Worm (Caenorhabditis elegans): Measurements from ENCODE around the gene F14D7.2.

- TF ChIP-seq skn-1 (tag; optimal IDR thresholded peaks at IDR 0.05) (no peak), nhr-25 (tag; optimal IDR thresholded peaks at IDR 0.05; ENCODE audit: borderline replicate concordance, insufficient read depth) (no peak)
These were observed 23.0 kb upstream of the F14D7.2 start, which contains the start of gene F47B8.2 for ce11 chrV:14316525-14316924.
